Worm (Caenorhabditis elegans): ENCODE results near the gene fbxa-7.

DNA sequence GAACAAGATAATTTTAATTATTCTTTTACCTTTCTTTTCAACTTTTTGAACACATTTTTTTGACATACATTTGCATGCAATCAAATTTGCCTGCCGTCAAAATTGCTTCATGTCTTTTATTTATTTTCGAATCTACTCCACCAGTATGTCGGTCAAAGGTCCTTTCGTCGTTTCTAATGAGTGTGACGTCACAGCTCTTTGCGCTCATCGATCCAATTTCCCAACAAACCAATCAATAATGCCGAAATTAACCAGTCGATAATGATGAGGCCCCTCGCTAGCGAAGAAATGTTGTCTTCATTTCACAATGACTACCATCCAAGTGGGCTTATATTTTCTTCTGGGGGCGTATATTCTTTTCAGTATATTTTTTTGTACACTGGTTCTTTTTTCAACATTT is 11.7 kb upstream of the fbxa-7 start, which contains the start of gene Y54F10BM.6:
- TF ChIP-seq ama-1 (optimal IDR thresholded peaks at IDR 0.05) (no peak), gmeb-2 (tag; optimal IDR thresholded peaks at IDR 0.05) (no peak), ceh-22 (tag; optimal IDR thresholded peaks at IDR 0.05) (no peak), lim-6 (tag; optimal IDR thresholded peaks at IDR 0.05) (no peak), tbx-2 (tag; optimal IDR thresholded peaks at IDR 0.05) (no peak), pag-3 (tag; optimal IDR thresholded peaks at IDR 0.05; ENCODE audit: borderline replicate concordance) (no peak), ets-4 (tag; optimal IDR thresholded peaks at IDR 0.05) (no peak), ref-2 (tag; optimal IDR thresholded peaks at IDR 0.05) (no peak), Y22D7AL.16 (tag; optimal IDR thresholded peaks at IDR 0.05) (no peak), sox-4 (tag; optimal IDR thresholded peaks at IDR 0.05) (no peak), mec-3 (tag; optimal IDR thresholded peaks at IDR 0.05; ENCODE audit: borderline replicate concordance) (no peak), che-1 (tag; optimal IDR thresholded peaks at IDR 0.05) (no peak)
